Worm (Caenorhabditis elegans) whole organism, L3 larva: ENCODE data around the gene C08E3.15.

Source experiments
- ama-1 ChIP-seq: fragments of 150-350 bp; optimal IDR thresholded peaks from 2 replicates; lab custom pipeline; 2018
- egl-5 ChIP-seq: fragments of 150-350 bp; optimal IDR thresholded peaks from 2 replicates; lab custom pipeline; 2017; ENCODE audit warnings: missing biosample characterization, missing genetic modification reagents, missing genetic modification characterization, inconsistent platforms
- fos-1 ChIP-seq: fragments of 150-350 bp; optimal IDR thresholded peaks from 2 replicates; lab custom pipeline; 2014; ENCODE audit warnings: missing biosample characterization, missing genetic modification characterization
- lin-15B ChIP-seq: fragments of 150-350 bp; optimal IDR thresholded peaks from 2 replicates; lab custom pipeline; 2014; ENCODE audit warnings: missing biosample characterization, missing genetic modification characterization
- nhr-25 ChIP-seq: sonication (generic microtip); optimal IDR thresholded peaks from 2 replicates; lab custom pipeline; 2017; ENCODE audit warnings: missing biosample characterization, missing genetic modification characterization
- ztf-11 ChIP-seq: fragments of 150-350 bp; optimal IDR thresholded peaks from 2 replicates; lab custom pipeline; 2014; ENCODE audit warnings: missing biosample characterization, missing genetic modification characterization

ce11 chrII:1670985-1671384 lies 43.3 kb upstream of the C08E3.15 start:
- TF ChIP-seq ztf-11 (no peak), lin-15B (tag; lab: Kevin White, UChicago) (no peak), egl-5 (tag; lab: Kevin White, UChicago) (no peak), ama-1 (lab: Kevin White, UChicago) (no peak), nhr-25 (no peak), fos-1 (tag; lab: Kevin White, UChicago) (no peak)
